Worm (Caenorhabditis elegans) whole organism, L4 larva: ENCODE data around the gene R08D7.7.

Source experiments
- F10B5.3 ChIP-seq: sonication (generic microtip); optimal IDR thresholded peaks from 2 replicates; lab custom pipeline; 2016; ENCODE audit warnings: mild to moderate bottlenecking, missing genetic modification characterization, missing compliant biosample characterization
- R02D3.7 ChIP-seq: fragments of 150-350 bp; sonication (generic microtip); optimal IDR thresholded peaks from 3 replicates; lab custom pipeline; 2014; ENCODE audit warnings: missing biosample characterization, missing genetic modification characterization
- T26A8.4 ChIP-seq: fragments of 200-800 bp; sonication (Bioruptor generic); IDR thresholded peaks from 2 replicates; pipeline ENCODE4 v1.3.6; 2022; ENCODE audit warnings: missing genetic modification characterization, missing compliant biosample characterization
- Y105C5A.15 ChIP-seq: fragments of 200-800 bp; sonication (Bioruptor generic); IDR thresholded peaks from 2 replicates; pipeline ENCODE4 v1.3.6; 2022; ENCODE audit warnings: missing genetic modification characterization, missing compliant biosample characterization
- Y48G9A.11 ChIP-seq: fragments of 200-800 bp; sonication (Bioruptor generic); IDR thresholded peaks from 2 replicates; pipeline ENCODE4 v1.3.6; 2022; ENCODE audit warnings: missing genetic modification reagents, missing genetic modification characterization, missing compliant biosample characterization
- aha-1 ChIP-seq: fragments of 150-350 bp; peaks from one replicate; lab custom pipeline; 2014; ENCODE audit warnings: missing biosample characterization, missing genetic modification characterization
- aly-2 ChIP-seq: sonication (generic microtip); optimal IDR thresholded peaks from 2 replicates; lab custom pipeline; 2018; ENCODE audit warnings: missing biosample characterization, missing genetic modification characterization
- ceh-20 ChIP-seq: fragments of 200-800 bp; sonication (Bioruptor generic); IDR thresholded peaks from 2 replicates; pipeline ENCODE4 v1.3.6; 2022; ENCODE audit warnings: missing genetic modification reagents, missing genetic modification characterization, missing compliant biosample characterization
- ceh-62 ChIP-seq: sonication (generic microtip); optimal IDR thresholded peaks from 2 replicates; lab custom pipeline; 2017; ENCODE audit warnings: missing biosample characterization, missing genetic modification characterization
- ces-1 ChIP-seq: fragments of 150-350 bp; sonication (generic microtip); optimal IDR thresholded peaks from 4 replicates; lab custom pipeline; 2014; ENCODE audit warnings: missing biosample characterization, missing genetic modification reagents, missing genetic modification characterization
- ctbp-1 ChIP-seq: fragments of 200-800 bp; sonication (Bioruptor generic); IDR thresholded peaks from 2 replicates; pipeline ENCODE4 v1.3.6; 2022; ENCODE audit warnings: missing genetic modification reagents, missing genetic modification characterization, missing compliant biosample characterization
- daf-16 ChIP-seq, 3 experiments: sonication (generic microtip); optimal IDR thresholded peaks; 2 replicates each; lab custom pipeline; 2016 to 2017; ENCODE audit warnings: missing genetic modification characterization in 3 of 3, missing genetic modification reagents in 3 of 3, mild to moderate bottlenecking in 2 of 3, missing compliant biosample characterization in 2 of 3, missing biosample characterization in 1 of 3, moderate library complexity in 1 of 3
- daf-8 ChIP-seq: fragments of 200-800 bp; sonication (Bioruptor generic); IDR thresholded peaks from 2 replicates; pipeline ENCODE4 v1.3.6; 2022; ENCODE audit warnings: missing genetic modification characterization, missing compliant biosample characterization
- dmd-6 ChIP-seq: fragments of 200-800 bp; sonication (Bioruptor generic); IDR thresholded peaks from 2 replicates; pipeline ENCODE4 v1.3.6; 2022; ENCODE audit warnings: missing genetic modification reagents, missing genetic modification characterization, missing compliant biosample characterization
- duxl-1 ChIP-seq: sonication (generic microtip); optimal IDR thresholded peaks from 2 replicates; lab custom pipeline; 2016; ENCODE audit warnings: mild to moderate bottlenecking, missing genetic modification characterization, moderate library complexity, missing compliant biosample characterization; ENCODE audit not compliant: poor library complexity
- dve-1 ChIP-seq: sonication (generic microtip); optimal IDR thresholded peaks from 2 replicates; lab custom pipeline; 2017; ENCODE audit warnings: antibody characterized with exemption, mild to moderate bottlenecking, missing genetic modification characterization, missing compliant biosample characterization; ENCODE audit not compliant: insufficient read depth
- gei-8 ChIP-seq: fragments of 200-800 bp; sonication (Bioruptor generic); optimal IDR thresholded peaks from 2 replicates; lab custom pipeline; 2018; ENCODE audit warnings: mild to moderate bottlenecking, missing genetic modification characterization, missing compliant biosample characterization
- hlh-11 ChIP-seq: fragments of 200-800 bp; sonication (Bioruptor generic); optimal IDR thresholded peaks from 2 replicates; lab custom pipeline; 2018; ENCODE audit warnings: mild to moderate bottlenecking, missing genetic modification characterization, missing compliant biosample characterization
- hlh-30 ChIP-seq: sonication (generic microtip); optimal IDR thresholded peaks from 2 replicates; lab custom pipeline; 2017; ENCODE audit warnings: antibody characterized with exemption, mild to moderate bottlenecking, missing genetic modification characterization, missing compliant biosample characterization; ENCODE audit not compliant: insufficient read depth
- hmg-1.1 ChIP-seq: fragments of 200-800 bp; sonication (Bioruptor generic); IDR thresholded peaks from 2 replicates; pipeline ENCODE4 v1.3.6; 2022; ENCODE audit warnings: missing genetic modification reagents, missing genetic modification characterization, missing compliant biosample characterization
- lim-7 ChIP-seq: fragments of 200-800 bp; sonication (Bioruptor generic); IDR thresholded peaks from 2 replicates; pipeline ENCODE4 v1.3.6; 2022; ENCODE audit warnings: missing genetic modification characterization, missing compliant biosample characterization
- lsy-2 ChIP-seq, 2 experiments: fragments of 150-350 bp in 1 of 2; sonication (generic microtip) in 1 of 2; optimal IDR thresholded peaks; 2 replicates each; lab custom pipeline; 2014 to 2017; ENCODE audit warnings: missing biosample characterization in 2 of 2, missing genetic modification characterization in 2 of 2
- madf-9 ChIP-seq: fragments of 200-800 bp; sonication (Bioruptor generic); conservative IDR thresholded peaks from 2 replicates; pipeline ENCODE4 v1.3.6; 2022; ENCODE audit warnings: missing genetic modification reagents, missing genetic modification characterization, missing compliant biosample characterization
- mdl-1 ChIP-seq, 2 experiments: fragments of 150-350 bp in 1 of 2; sonication (generic microtip) in 1 of 2; optimal IDR thresholded peaks; 2 replicates each; lab custom pipeline; 2014 to 2017; ENCODE audit warnings: missing biosample characterization in 2 of 2, missing genetic modification characterization in 2 of 2
- mep-1 ChIP-seq: fragments of 150-350 bp; sonication (generic microtip); optimal IDR thresholded peaks from 3 replicates; lab custom pipeline; 2014; ENCODE audit warnings: missing biosample characterization, missing genetic modification characterization
- mes-2 ChIP-seq: sonication (generic microtip); optimal IDR thresholded peaks from 2 replicates; lab custom pipeline; 2016; ENCODE audit warnings: missing genotype, mild to moderate bottlenecking, missing genetic modification characterization, missing compliant biosample characterization; ENCODE audit not compliant: poor library complexity, severe bottlenecking
- nhr-102 ChIP-seq: sonication (generic microtip); optimal IDR thresholded peaks from 2 replicates; lab custom pipeline; 2016; ENCODE audit warnings: mild to moderate bottlenecking, missing genetic modification characterization, moderate library complexity, missing compliant biosample characterization
- nhr-11 ChIP-seq: fragments of 150-350 bp; optimal IDR thresholded peaks from 2 replicates; lab custom pipeline; 2014; ENCODE audit warnings: missing biosample characterization, missing genetic modification characterization
- nhr-111 ChIP-seq: fragments of 200-800 bp; sonication (Bioruptor generic); optimal IDR thresholded peaks from 2 replicates; lab custom pipeline; 2018; ENCODE audit warnings: mild to moderate bottlenecking, missing genetic modification characterization, missing compliant biosample characterization
- nhr-237 ChIP-seq: sonication (generic microtip); optimal IDR thresholded peaks from 2 replicates; lab custom pipeline; 2017; ENCODE audit warnings: missing biosample characterization, missing genetic modification characterization
- nhr-48 ChIP-seq: sonication (generic microtip); optimal IDR thresholded peaks from 2 replicates; lab custom pipeline; 2016; ENCODE audit warnings: mild to moderate bottlenecking, missing genetic modification characterization, missing compliant biosample characterization
- nhr-77 ChIP-seq: fragments of 150-350 bp; optimal IDR thresholded peaks from 2 replicates; lab custom pipeline; 2014; ENCODE audit warnings: missing biosample characterization, missing genetic modification characterization
- pha-4 ChIP-seq, 2 experiments: fragments of 150-350 bp in 1 of 2; fragments of 200-800 bp in 1 of 2; sonication (Bioruptor generic) in 1 of 2; IDR thresholded peaks in 1 of 2; optimal IDR thresholded peaks in 1 of 2; 2 replicates each; pipeline versions ENCODE4 v1.3.6 to Lab custom; 2014 to 2022; ENCODE audit warnings: missing genetic modification characterization in 2 of 2, missing genetic modification reagents in 2 of 2, missing biosample characterization in 1 of 2, missing compliant biosample characterization in 1 of 2
- php-3 ChIP-seq: fragments of 200-800 bp; sonication (Bioruptor generic); IDR thresholded peaks from 2 replicates; pipeline ENCODE4 v1.3.6; 2022; ENCODE audit warnings: missing genetic modification reagents, missing genetic modification characterization, missing compliant biosample characterization
- rbr-2 ChIP-seq: sonication (generic microtip); optimal IDR thresholded peaks from 2 replicates; lab custom pipeline; 2016; ENCODE audit warnings: missing genotype, missing genetic modification characterization, missing compliant biosample characterization
- saeg-2 ChIP-seq: fragments of 200-800 bp; sonication (Bioruptor generic); IDR thresholded peaks from 2 replicates; pipeline ENCODE4 v1.3.6; 2022; ENCODE audit warnings: missing genetic modification reagents, missing genetic modification characterization, missing compliant biosample characterization
- snpc-4 ChIP-seq: fragments of 150-350 bp; optimal IDR thresholded peaks from 2 replicates; lab custom pipeline; 2014; ENCODE audit warnings: missing biosample characterization, missing genetic modification characterization
- spr-1 ChIP-seq: sonication (generic microtip); optimal IDR thresholded peaks from 2 replicates; lab custom pipeline; 2016; ENCODE audit warnings: mild to moderate bottlenecking, missing genetic modification characterization, missing compliant biosample characterization
- spr-3 ChIP-seq: fragments of 200-800 bp; sonication (Bioruptor generic); optimal IDR thresholded peaks from 2 replicates; lab custom pipeline; 2018; ENCODE audit warnings: mild to moderate bottlenecking, missing genetic modification characterization, missing compliant biosample characterization
- vab-7 ChIP-seq: fragments of 200-800 bp; sonication (Bioruptor generic); IDR thresholded peaks from 2 replicates; pipeline ENCODE4 v1.3.6; 2022; ENCODE audit warnings: missing genetic modification reagents, missing genetic modification characterization, missing compliant biosample characterization
- zfp-3 ChIP-seq: fragments of 200-800 bp; sonication (Bioruptor generic); conservative IDR thresholded peaks from 2 replicates; pipeline ENCODE4 v1.3.6; 2022; ENCODE audit warnings: missing genetic modification reagents, missing genetic modification characterization, missing compliant biosample characterization
- zip-11 ChIP-seq: fragments of 200-800 bp; sonication (Bioruptor generic); IDR thresholded peaks from 2 replicates; pipeline ENCODE4 v1.3.6; 2022; ENCODE audit warnings: missing genetic modification characterization, missing compliant biosample characterization

R08D7.7 gene

DNA sequence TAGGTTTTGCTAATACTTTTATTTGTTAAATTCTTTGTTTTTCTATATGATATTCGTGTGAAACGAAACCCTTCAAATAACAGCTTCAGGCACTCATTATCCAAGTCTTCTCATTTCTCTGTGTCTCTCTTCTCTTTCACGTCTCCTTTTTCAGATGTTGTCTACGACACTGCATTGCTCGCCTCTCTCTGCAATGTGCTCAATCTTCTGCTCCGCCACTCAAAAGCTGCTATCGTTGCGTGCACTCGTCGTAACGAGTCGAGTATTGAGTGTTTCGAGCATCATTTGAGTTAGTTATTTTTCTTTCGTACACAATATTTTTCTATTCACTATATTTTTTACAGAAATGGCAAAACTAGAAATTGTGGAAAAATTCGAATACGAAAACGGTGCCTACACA lies 16.7 kb upstream of the R08D7.7 start:
- TF ChIP-seq Y48G9A.11 (GFP tag; lab: Robert Waterston, UW) (no peak), F10B5.3 (tag; lab: Kevin White, UChicago) (no peak), hmg-1.1 (0 out of 2 replicates have a peak, but pooled peaks have one; percentile 36), hlh-30 (tag; lab: Kevin White, UChicago) (no peak)
- TF ChIP-seq, all 104 proteins: peak for 1

DNA sequence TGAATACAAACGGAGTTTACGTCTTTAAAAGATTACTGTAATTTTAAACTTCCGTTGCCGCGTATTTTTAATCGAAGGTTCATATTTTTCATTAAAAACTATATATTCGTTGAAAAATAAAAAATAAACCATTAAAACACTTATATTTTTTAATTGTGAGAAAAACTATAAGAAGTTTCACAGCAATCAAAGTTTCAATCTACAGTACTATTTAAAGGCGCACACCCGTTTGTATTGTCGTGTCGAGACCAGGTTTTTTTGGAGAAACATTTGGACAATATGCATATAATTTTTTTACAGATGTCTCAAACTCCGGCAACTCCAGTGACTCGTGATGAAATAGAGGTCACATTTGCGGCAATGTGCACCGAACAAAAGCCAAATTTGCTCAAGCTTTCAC lies 16.0 kb upstream of the R08D7.7 start, which contains the start of gene R08D7.5:
TSS of gene R08D7.5 (plus strand) at position 301 of the 400 bp plus-strand sequence.
- TF ChIP-seq mes-2 (peak; percentile 43), ces-1 (GFP tag; lab: Kevin White, UChicago) (no peak)

- TF ChIP-seq nhr-48 (tag; lab: Kevin White, UChicago) (peak; percentile 5), nhr-77 (tag; lab: Kevin White, UChicago) (no peak), nhr-111 (GFP tag; lab: Kevin White, UChicago) (no peak), lsy-2 (tag; optimal IDR thresholded peaks at IDR 0.05; lab: Kevin White, UChicago) (peak in 1 of 2 experiments; percentile 7), madf-9 (GFP tag; lab: Robert Waterston, UW) (0 out of 2 replicates have a peak, but pooled peaks have one; percentile 35), Y105C5A.15 (GFP tag; lab: Robert Waterston, UW) (no peak), nhr-102 (tag; lab: Kevin White, UChicago) (peak; percentile 40), rbr-2 (tag; lab: Kevin White, UChicago) (no peak), aly-2 (no peak), dve-1 (tag; lab: Kevin White, UChicago) (peak; percentile 17), T26A8.4 (GFP tag; lab: Robert Waterston, UW) (peak; percentile 37; the same call in 1 of the 2 replicates), nhr-237 (tag; lab: Kevin White, UChicago) (no peak), lim-7 (GFP tag; lab: Robert Waterston, UW) (0 out of 2 replicates have a peak, but pooled peaks have one; percentile 55), nhr-11 (tag; lab: Kevin White, UChicago) (no peak), pha-4 (GFP tag; IDR thresholded peaks at IDR 0.05; lab: Robert Waterston, UW) (peak; percentile 33; the same call in 1 of the 2 replicates), pha-4 (tag; optimal IDR thresholded peaks at IDR 0.05; lab: Kevin White, UChicago) (no peak), gei-8 (GFP tag; lab: Kevin White, UChicago) (peak; percentile 41), mdl-1 (tag; optimal IDR thresholded peaks at IDR 0.05; lab: Kevin White, UChicago) (no peak), ctbp-1 (GFP tag; lab: Robert Waterston, UW) (peak; percentile 22; the same call in 1 of the 2 replicates), hmg-1.1 (no peak), zfp-3 (GFP tag; lab: Robert Waterston, UW) (peak; percentile 87), ceh-62 (tag; lab: Kevin White, UChicago) (no peak), daf-8 (GFP tag; lab: Robert Waterston, UW) (no peak), php-3 (GFP tag; lab: Robert Waterston, UW) (no peak), spr-1 (tag; lab: Kevin White, UChicago) (peak; percentile 50), mep-1 (peak; percentile 57)
These were observed 15.0 kb upstream of the R08D7.7 start for ce11 chrIII:8974835-8975234.

DNA sequence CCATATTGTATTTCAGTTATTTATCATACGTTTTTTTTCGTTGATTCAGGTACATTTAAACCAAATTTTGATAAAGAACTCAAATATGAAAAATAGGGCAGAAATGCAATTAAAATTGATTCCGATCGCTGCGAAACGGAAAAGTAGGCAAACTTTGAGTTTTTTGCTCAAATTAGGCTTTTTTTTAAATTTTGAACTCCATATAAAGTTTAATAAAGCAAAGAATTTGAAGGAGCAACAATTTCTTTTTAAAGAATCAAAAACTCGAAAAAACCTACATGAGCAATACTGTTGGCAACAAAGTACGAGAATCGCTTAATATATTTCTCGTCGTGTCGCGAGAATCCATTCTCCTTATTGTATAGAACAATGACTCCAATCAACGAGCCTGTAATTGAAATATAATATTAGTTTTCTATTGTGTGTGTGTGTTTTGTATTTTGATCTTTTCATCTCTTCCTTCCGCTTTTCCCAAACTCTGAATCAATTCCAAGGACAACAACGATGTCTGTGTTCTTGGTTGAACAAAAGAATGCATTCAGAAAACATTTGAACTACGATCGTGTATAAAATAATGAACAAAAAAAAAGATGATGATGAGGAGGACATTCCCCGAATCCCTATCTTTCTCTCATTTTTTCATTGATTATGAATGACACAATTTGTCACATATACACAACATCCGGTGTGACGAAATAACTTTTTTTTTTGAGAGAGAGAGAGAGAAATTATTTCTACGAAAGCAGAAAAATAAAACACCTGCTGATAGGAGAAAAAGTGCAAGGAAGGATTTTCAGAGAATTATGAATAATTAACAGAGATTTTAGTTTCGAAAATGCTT lies 11.1 kb upstream of the R08D7.7 start:
- TF ChIP-seq dve-1 (tag; lab: Kevin White, UChicago) (peak; percentile 32), ceh-62 (tag; lab: Kevin White, UChicago) (no peak), saeg-2 (peak; percentile 53; the same call in 1 of the 2 replicates), hlh-30 (tag; lab: Kevin White, UChicago) (peak; percentile 29), vab-7 (GFP tag; lab: Robert Waterston, UW) (no peak), zip-11 (GFP tag; lab: Robert Waterston, UW) (no peak), R02D3.7 (tag; lab: Kevin White, UChicago) (no peak), aha-1 (peak; percentile 58), hlh-11 (peak; percentile 29), dmd-6 (GFP tag; lab: Robert Waterston, UW) (0 out of 2 replicates have a peak, but pooled peaks have one; percentile 26), snpc-4 (tag; lab: Kevin White, UChicago) (no peak), spr-3 (GFP tag; lab: Kevin White, UChicago) (peak; percentile 19), daf-16 (GFP tag; optimal IDR thresholded peaks at IDR 0.05; lab: Kevin White, UChicago) (no peak), daf-16 (tag; optimal IDR thresholded peaks at IDR 0.05; lab: Kevin White, UChicago) (no peak), ceh-20 (0 out of 2 replicates have a peak, but pooled peaks have one; percentile 28), duxl-1 (tag; lab: Kevin White, UChicago) (peak; percentile 23)
